Fruit fly (Drosophila melanogaster) whole organism, embryonic: ENCODE data around the gene kat-60L1.

Experiments
- Antp ChIP-seq: fragments of 200-800 bp; sonication (Bioruptor generic); optimal IDR thresholded peaks from 3 replicates; lab custom pipeline; 2016; ENCODE audit warnings: missing biosample characterization, missing genetic modification characterization
- Awh ChIP-seq: fragments of 200-800 bp; sonication (Bioruptor generic); IDR thresholded peaks from 2 replicates; pipeline ENCODE4, ENCODE4 v1.3.6; 2022; ENCODE audit warnings: missing biosample characterization, missing genetic modification characterization
- B-H2 ChIP-seq: fragments of 200-800 bp; sonication (Bioruptor generic); optimal IDR thresholded peaks from 2 replicates; lab custom pipeline; 2018; ENCODE audit warnings: missing biosample characterization, mild to moderate bottlenecking, missing genetic modification characterization
- CG10321 ChIP-seq: fragments of 200-800 bp; sonication (Bioruptor generic); IDR thresholded peaks from 2 replicates; pipeline ENCODE4 v1.3.6; 2022; ENCODE audit warnings: missing biosample characterization, missing genetic modification characterization
- CG12744 ChIP-seq: fragments of 200-800 bp; sonication (Bioruptor generic); optimal IDR thresholded peaks from 2 replicates; lab custom pipeline; 2016; ENCODE audit warnings: missing biosample characterization, missing genetic modification characterization
- CG13123 ChIP-seq: fragments of 200-800 bp; sonication (Bioruptor generic); optimal IDR thresholded peaks from 2 replicates; lab custom pipeline; 2016; ENCODE audit warnings: missing biosample characterization, missing genetic modification characterization
- CG13624 ChIP-seq: fragments of 200-800 bp; sonication (Bioruptor generic); optimal IDR thresholded peaks from 2 replicates; lab custom pipeline; 2016; ENCODE audit warnings: missing biosample characterization, missing genetic modification characterization
- CG14710 ChIP-seq: fragments of 200-800 bp; sonication (Bioruptor generic); optimal IDR thresholded peaks from 3 replicates; lab custom pipeline; 2019; ENCODE audit warnings: missing biosample characterization, mild to moderate bottlenecking, missing genetic modification characterization, moderate library complexity
- CG1603 ChIP-seq: fragments of 200-800 bp; sonication (Bioruptor generic); optimal IDR thresholded peaks from 2 replicates; lab custom pipeline; 2019; ENCODE audit warnings: missing biosample characterization, mild to moderate bottlenecking, missing genetic modification characterization, moderate library complexity
- CG1792 ChIP-seq: fragments of 200-800 bp; sonication (Bioruptor generic); optimal IDR thresholded peaks from 2 replicates; lab custom pipeline; 2016; ENCODE audit warnings: missing biosample characterization, missing genetic modification characterization
- CG18619 ChIP-seq: fragments of 200-800 bp; sonication (Bioruptor generic); optimal IDR thresholded peaks from 3 replicates; lab custom pipeline; 2017; ENCODE audit warnings: missing biosample characterization, mild to moderate bottlenecking, missing genetic modification characterization
- CG3281 ChIP-seq: fragments of 200-800 bp; sonication (Bioruptor generic); optimal IDR thresholded peaks from 3 replicates; lab custom pipeline; 2017; ENCODE audit warnings: missing biosample characterization, mild to moderate bottlenecking, missing genetic modification characterization
- CG3847 ChIP-seq: fragments of 200-800 bp; sonication (Bioruptor generic); IDR thresholded peaks from 2 replicates; pipeline ENCODE4 v1.3.6; 2022; ENCODE audit warnings: missing biosample characterization, missing genetic modification characterization
- CG4424 ChIP-seq: fragments of 200-800 bp; sonication (Bioruptor generic); optimal IDR thresholded peaks from 3 replicates; lab custom pipeline; 2016; ENCODE audit warnings: missing biosample characterization, missing genetic modification characterization
- CG7786 ChIP-seq: fragments of 200-800 bp; sonication (Bioruptor generic); optimal IDR thresholded peaks from 2 replicates; lab custom pipeline; 2016; ENCODE audit warnings: missing biosample characterization, missing genetic modification characterization
- Chrac-16 ChIP-seq: fragments of 200-800 bp; sonication (Bioruptor generic); optimal IDR thresholded peaks from 3 replicates; lab custom pipeline; 2016; ENCODE audit warnings: missing biosample characterization, missing genetic modification characterization
- Dp ChIP-seq: fragments of 200-800 bp; sonication (Bioruptor generic); optimal IDR thresholded peaks from 2 replicates; lab custom pipeline; 2018; ENCODE audit warnings: missing biosample characterization, mild to moderate bottlenecking, missing genetic modification characterization, moderate library complexity
- Ets65A ChIP-seq: fragments of 200-800 bp; sonication (Bioruptor generic); peaks from one replicate; lab custom pipeline; 2016; ENCODE audit warnings: missing biosample characterization, missing genetic modification characterization
- Fer3 ChIP-seq: fragments of 200-800 bp; sonication (Bioruptor generic); optimal IDR thresholded peaks from 2 replicates; lab custom pipeline; 2018; ENCODE audit warnings: missing biosample characterization, mild to moderate bottlenecking, missing genetic modification characterization, moderate library complexity
- HLH4C ChIP-seq: fragments of 200-800 bp; sonication (Bioruptor generic); IDR thresholded peaks from 3 replicates; pipeline ENCODE4 v1.3.6; 2022; ENCODE audit warnings: missing biosample characterization, missing genetic modification characterization; ENCODE audit not compliant: partially characterized antibody
- HLH54F ChIP-seq: fragments of 200-800 bp; sonication (Bioruptor generic); optimal IDR thresholded peaks from 3 replicates; lab custom pipeline; 2016; ENCODE audit warnings: missing biosample characterization, missing genetic modification characterization
- Max ChIP-seq: fragments of 200-800 bp; sonication (Bioruptor generic); optimal IDR thresholded peaks from 2 replicates; lab custom pipeline; 2016; ENCODE audit warnings: missing biosample characterization, mild to moderate bottlenecking, missing genetic modification characterization
- Nf-YC ChIP-seq: fragments of 200-800 bp; optimal IDR thresholded peaks from 3 replicates; lab custom pipeline; 2019; ENCODE audit warnings: missing biosample characterization, mild to moderate bottlenecking, missing genetic modification characterization, moderate library complexity
- Oli ChIP-seq: fragments of 200-800 bp; sonication (Bioruptor generic); optimal IDR thresholded peaks from 2 replicates; lab custom pipeline; 2018; ENCODE audit warnings: missing biosample characterization, mild to moderate bottlenecking, missing genetic modification characterization, moderate library complexity
- Xbp1 ChIP-seq: fragments of 200-800 bp; sonication (Bioruptor generic); optimal IDR thresholded peaks from 3 replicates; lab custom pipeline; 2016; ENCODE audit warnings: missing biosample characterization, mild to moderate bottlenecking, missing genetic modification characterization
- cas ChIP-seq: fragments of 200-800 bp; sonication (Bioruptor generic); IDR thresholded peaks from 2 replicates; pipeline ENCODE4 v1.3.6; 2022; ENCODE audit warnings: missing biosample characterization, missing genetic modification characterization
- ci ChIP-seq: fragments of 200-800 bp; sonication (Bioruptor generic); IDR thresholded peaks from 3 replicates; pipeline ENCODE4 v1.3.6; 2022; ENCODE audit warnings: missing biosample characterization, missing genetic modification characterization
- dimm ChIP-seq: fragments of 200-800 bp; sonication (Bioruptor generic); IDR thresholded peaks from 2 replicates; pipeline ENCODE4 v1.3.6; 2022; ENCODE audit warnings: missing biosample characterization, missing genetic modification characterization
- dm ChIP-seq: fragments of 200-800 bp; sonication (Bioruptor generic); optimal IDR thresholded peaks from 3 replicates; lab custom pipeline; 2016; ENCODE audit warnings: missing biosample characterization, missing genetic modification characterization
- ems ChIP-seq: fragments of 200-800 bp; sonication (Bioruptor generic); optimal IDR thresholded peaks from 3 replicates; lab custom pipeline; 2016; ENCODE audit warnings: missing biosample characterization, missing genetic modification characterization
- eve ChIP-seq, 2 experiments: fragments of >200 bp; optimal IDR thresholded peaks; 2 replicates each; lab custom pipeline; 2017; ENCODE audit warnings: missing biosample characterization in 2 of 2, missing genetic modification characterization in 2 of 2
- fu2 ChIP-seq: fragments of 200-800 bp; sonication (Bioruptor generic); optimal IDR thresholded peaks from 2 replicates; lab custom pipeline; 2016; ENCODE audit warnings: missing biosample characterization, missing genetic modification characterization
- hbn ChIP-seq: fragments of 200-800 bp; sonication (Bioruptor generic); IDR thresholded peaks from 2 replicates; pipeline ENCODE4 v1.3.6; 2022; ENCODE audit warnings: missing biosample characterization, missing genetic modification characterization; ENCODE audit not compliant: partially characterized antibody
- inv ChIP-seq: fragments of 200-800 bp; sonication (Bioruptor generic); IDR thresholded peaks from 2 replicates; pipeline ENCODE4 v1.3.6; 2022; ENCODE audit warnings: missing biosample characterization, missing genetic modification characterization; ENCODE audit not compliant: partially characterized antibody
- kni ChIP-seq: fragments of 200-800 bp; sonication (Bioruptor generic); optimal IDR thresholded peaks from 3 replicates; lab custom pipeline; 2017; ENCODE audit warnings: mild to moderate bottlenecking, missing biosample characterization, missing genetic modification reagents, missing genetic modification characterization
- lilli ChIP-seq: fragments of 200-800 bp; sonication (Bioruptor generic); optimal IDR thresholded peaks from 3 replicates; lab custom pipeline; 2016; ENCODE audit warnings: missing biosample characterization, missing genetic modification characterization
- mam ChIP-seq: fragments of 200-800 bp; sonication (Bioruptor generic); optimal IDR thresholded peaks from 3 replicates; lab custom pipeline; 2016; ENCODE audit warnings: missing biosample characterization, missing genetic modification characterization
- peb ChIP-seq: fragments of 200-800 bp; sonication (Bioruptor generic); IDR thresholded peaks from 2 replicates; pipeline ENCODE4 v1.3.6; 2022; ENCODE audit warnings: missing biosample characterization, missing genetic modification characterization
- pho ChIP-seq: fragments of 200-800 bp; sonication (Bioruptor generic); optimal IDR thresholded peaks from 2 replicates; lab custom pipeline; 2016; ENCODE audit warnings: missing biosample characterization, missing genetic modification characterization
- pum ChIP-seq: fragments of 200-800 bp; sonication (Bioruptor generic); optimal IDR thresholded peaks from 2 replicates; lab custom pipeline; 2016; ENCODE audit warnings: missing biosample characterization, missing genetic modification characterization
- schlank ChIP-seq: fragments of 200-800 bp; sonication (Bioruptor generic); optimal IDR thresholded peaks from 2 replicates; lab custom pipeline; 2018; ENCODE audit warnings: missing biosample characterization, mild to moderate bottlenecking, missing genetic modification characterization
- scrt ChIP-seq: fragments of 200-800 bp; sonication (Bioruptor generic); optimal IDR thresholded peaks from 2 replicates; lab custom pipeline; 2018; ENCODE audit warnings: missing biosample characterization, mild to moderate bottlenecking, missing genetic modification characterization, moderate library complexity
- shn ChIP-seq: fragments of 200-800 bp; sonication (Bioruptor generic); optimal IDR thresholded peaks from 3 replicates; lab custom pipeline; 2016; ENCODE audit warnings: missing biosample characterization, missing genetic modification characterization
- slbo ChIP-seq: fragments of 200-800 bp; sonication (Bioruptor generic); IDR thresholded peaks from 2 replicates; pipeline ENCODE4 v1.3.6; 2022; ENCODE audit warnings: missing biosample characterization, missing genetic modification characterization
- sna ChIP-seq: fragments of 200-800 bp; sonication (Bioruptor generic); IDR thresholded peaks from 2 replicates; pipeline ENCODE4 v1.3.6; 2022; ENCODE audit warnings: missing biosample characterization, missing genetic modification characterization; ENCODE audit not compliant: partially characterized antibody
- sqz ChIP-seq: fragments of 200-800 bp; sonication (Bioruptor generic); optimal IDR thresholded peaks from 3 replicates; lab custom pipeline; 2018; ENCODE audit warnings: missing biosample characterization, mild to moderate bottlenecking, missing genetic modification characterization
- sug ChIP-seq: fragments of 200-800 bp; optimal IDR thresholded peaks from 2 replicates; lab custom pipeline; 2019; ENCODE audit warnings: missing biosample characterization, mild to moderate bottlenecking, missing genetic modification characterization, moderate library complexity
- vnd ChIP-seq: fragments of 200-800 bp; sonication (Bioruptor generic); IDR thresholded peaks from 3 replicates; pipeline ENCODE4 v1.3.6; 2022; ENCODE audit warnings: missing biosample characterization, missing genetic modification characterization; ENCODE audit not compliant: partially characterized antibody
- wek ChIP-seq: fragments of 200-800 bp; sonication (Bioruptor generic); optimal IDR thresholded peaks from 3 replicates; lab custom pipeline; 2018; ENCODE audit warnings: missing biosample characterization, mild to moderate bottlenecking, missing genetic modification characterization, moderate library complexity
- zen2 ChIP-seq: fragments of 200-800 bp; sonication (Bioruptor generic); IDR thresholded peaks from 3 replicates; pipeline ENCODE4 v1.3.6; 2022; ENCODE audit warnings: missing biosample characterization, missing genetic modification characterization; ENCODE audit not compliant: partially characterized antibody

Gene kat-60L1

dm6 chr3R:5758624-5759209 is 22.8 kb upstream of the kat-60L1 start, which contains the start of gene Sec8 (continued):
- TF ChIP-seq Awh (GFP tag; lab: Robert Waterston, UW): 0 out of 2 replicates have a peak, but pooled peaks have one; percentile 24
- peak; percentile 72 for TF ChIP-seq CG1603 (tag; lab: Kevin White, UChicago)
- peak; percentile 53; the same call in 2 of the 3 replicates for TF ChIP-seq ci
- TF ChIP-seq hbn (GFP tag; lab: Robert Waterston, UW): peak; percentile 83
- TF ChIP-seq HLH54F (GFP tag; lab: Kevin White, UChicago): peak; percentile 42
- TF ChIP-seq CG1792 (GFP tag; lab: Kevin White, UChicago): peak; percentile 14
- TF ChIP-seq CG13123: no peak
- peak; percentile 27 for TF ChIP-seq shn
- peak; percentile 73 for TF ChIP-seq vnd (GFP tag; lab: Robert Waterston, UW)
- no peak for TF ChIP-seq CG10321 (GFP tag; lab: Robert Waterston, UW)
- TF ChIP-seq sqz: no peak
- TF ChIP-seq CG14710: peak; percentile 63
- TF ChIP-seq HLH4C (GFP tag; lab: Robert Waterston, UW): peak; percentile 71; the same call in 2 of the 3 replicates
- no peak for TF ChIP-seq schlank (tag; lab: Kevin White, UChicago)
- no peak for TF ChIP-seq kni (GFP tag; lab: Kevin White, UChicago)
- TF ChIP-seq wek (GFP tag; lab: Kevin White, UChicago): no peak
- peak; percentile 82 for TF ChIP-seq inv (GFP tag; lab: Robert Waterston, UW)
- no peak for TF ChIP-seq CG18619 (GFP tag; lab: Kevin White, UChicago)
- peak; percentile 22 for TF ChIP-seq Fer3 (tag; lab: Kevin White, UChicago)
- TF ChIP-seq CG13624: peak; percentile 64
- TF ChIP-seq pho: peak; percentile 52
- no peak for TF ChIP-seq scrt (GFP tag; lab: Kevin White, UChicago)
- TF ChIP-seq Dp (GFP tag; lab: Kevin White, UChicago): peak; percentile 87
- peak; percentile 41 for TF ChIP-seq CG7786 (GFP tag; lab: Kevin White, UChicago)
- TF ChIP-seq mam: peak; percentile 64
- peak; percentile 27 for TF ChIP-seq CG12744
- TF ChIP-seq sna (GFP tag; lab: Robert Waterston, UW): peak; percentile 80
- no peak for TF ChIP-seq sug
- no peak for TF ChIP-seq dimm (GFP tag; lab: Robert Waterston, UW)
- no peak for TF ChIP-seq Oli (tag; lab: Kevin White, UChicago)
- TF ChIP-seq Antp: peak; percentile 49
- peak; percentile 19 for TF ChIP-seq Nf-YC (tag; lab: Kevin White, UChicago)
- peak; percentile 56 for TF ChIP-seq Xbp1 (GFP tag; lab: Kevin White, UChicago)
- no peak for TF ChIP-seq cas (GFP tag; lab: Robert Waterston, UW)
- peak; percentile 94 for TF ChIP-seq Ets65A
- TF ChIP-seq CG3281: no peak
- peak; percentile 38 for TF ChIP-seq B-H2 (GFP tag; lab: Kevin White, UChicago)
- TF ChIP-seq slbo (GFP tag; lab: Robert Waterston, UW): peak; percentile 68
- TF ChIP-seq pum (GFP tag; lab: Kevin White, UChicago): peak; percentile 9
- peak; percentile 50; the same call in 1 of the 2 replicates for TF ChIP-seq CG3847 (GFP tag; lab: Robert Waterston, UW)
- TF ChIP-seq CG4424 (GFP tag; lab: Kevin White, UChicago): peak; percentile 1
- peak; percentile 4 for TF ChIP-seq dm (GFP tag; lab: Kevin White, UChicago)
- peak; percentile 33 for TF ChIP-seq ems
- 0 out of 2 replicates have a peak, but pooled peaks have one; percentile 24 for TF ChIP-seq peb
- TF ChIP-seq zen2: peak; percentile 52; the same call in 1 of the 3 replicates
- peak; percentile 38 for TF ChIP-seq fu2 (GFP tag; lab: Kevin White, UChicago)
- TF ChIP-seq eve (GFP tag; optimal IDR thresholded peaks at IDR 0.05; lab: Kevin White, UChicago): no peak
- TF ChIP-seq Chrac-16 (GFP tag; lab: Kevin White, UChicago): peak; percentile 43
- TF ChIP-seq Max (GFP tag; lab: Kevin White, UChicago): peak; percentile 2
- TF ChIP-seq lilli (GFP tag; lab: Kevin White, UChicago): peak; percentile 67
